Fruit fly (Drosophila melanogaster): Measurements from ENCODE around the gene sisA.

sisA gene

DNA sequence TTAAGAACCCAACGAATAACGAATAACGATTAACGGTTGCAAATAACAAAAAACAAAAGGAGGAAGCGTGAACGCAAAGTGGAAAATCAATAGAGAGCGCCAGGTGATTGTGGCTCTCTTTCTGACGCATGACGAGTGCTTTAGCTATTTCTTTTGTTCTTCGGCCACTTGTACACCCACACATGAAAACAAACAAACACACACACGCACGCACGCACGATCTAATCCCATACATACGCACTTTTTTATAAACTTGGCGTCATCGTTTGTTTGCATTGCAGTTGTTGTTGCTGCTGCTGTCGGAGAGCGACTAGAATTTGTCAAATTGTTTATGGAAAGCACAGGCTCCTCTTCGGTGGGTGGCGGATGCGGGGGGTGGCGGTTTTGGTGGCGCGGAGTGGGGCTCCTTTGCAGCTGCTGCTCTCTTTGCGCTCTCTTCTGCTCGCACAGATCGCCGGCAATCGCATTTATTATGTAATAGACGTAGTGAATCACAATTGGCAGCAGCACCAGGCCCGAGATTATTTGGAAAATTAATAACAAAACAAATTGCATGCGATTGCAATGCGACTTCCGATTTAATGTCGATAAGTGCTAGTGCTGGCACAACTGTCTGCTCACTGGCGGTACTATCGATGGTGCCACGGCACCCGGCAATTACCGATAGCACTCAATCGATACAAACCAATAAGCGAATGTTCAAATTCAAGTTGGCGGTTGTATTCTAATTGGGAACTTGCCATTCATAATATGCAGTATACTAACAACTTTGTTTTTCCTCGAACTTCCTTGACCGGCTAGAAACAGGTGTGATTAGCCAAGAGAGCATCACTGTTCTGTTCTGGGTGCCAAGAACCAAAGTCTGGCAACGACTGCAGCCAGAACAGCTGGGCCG lies 17.1 kb upstream of the sisA start (continued):
- TF ChIP-seq achi (GFP tag; optimal IDR thresholded peaks at IDR 0.05) (peak; percentile 22), CG15336 (GFP tag; IDR thresholded peaks at IDR 0.05) (no peak), spab (GFP tag; optimal IDR thresholded peaks at IDR 0.05) (no peak), CG3032 (tag; optimal IDR thresholded peaks at IDR 0.05) (peak; percentile 28), CG6792 (GFP tag; optimal IDR thresholded peaks at IDR 0.05) (peak; percentile 20), Eip93F (GFP tag; optimal IDR thresholded peaks at IDR 0.05) (no peak), CG11902 (GFP tag; optimal IDR thresholded peaks at IDR 0.05) (no peak), Gug (GFP tag; IDR thresholded peaks at IDR 0.05) (0 out of 2 replicates have a peak, but pooled peaks have one; percentile 8), CG3919 (GFP tag; optimal IDR thresholded peaks at IDR 0.05) (peak; percentile 14), Lpt (GFP tag; optimal IDR thresholded peaks at IDR 0.05) (no peak)

DNA sequence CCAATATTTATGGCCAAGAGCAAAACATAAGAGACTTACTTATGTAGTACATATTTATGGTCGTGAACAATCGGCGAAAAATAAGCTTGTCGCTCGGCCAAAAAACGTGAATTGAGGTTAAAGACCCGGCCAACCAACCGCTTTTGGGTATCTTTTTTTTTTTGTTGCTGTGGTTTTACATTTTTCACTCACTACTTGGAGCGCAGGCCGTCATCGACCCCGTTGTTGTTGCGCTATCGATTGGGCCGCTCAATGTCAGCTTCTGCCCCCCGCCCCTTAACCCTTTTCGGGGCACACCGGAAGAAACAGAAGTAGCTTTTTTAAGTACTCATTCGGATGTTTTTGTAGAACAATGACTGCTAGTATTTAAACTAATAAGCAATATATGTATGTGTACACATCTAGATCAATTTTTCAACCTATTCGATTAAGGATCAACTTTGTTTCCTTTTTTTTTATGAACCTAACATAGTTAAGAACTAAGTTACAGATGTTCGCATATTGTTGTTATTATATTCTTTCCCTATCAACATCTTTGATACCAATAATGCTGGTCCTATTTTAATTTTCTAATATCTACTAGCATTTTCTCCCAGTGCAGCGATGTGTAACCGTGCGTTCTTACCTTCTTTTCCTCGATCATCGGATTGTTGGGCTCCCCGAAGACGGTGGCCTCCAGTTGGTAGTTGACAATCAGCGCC lies 16.0 kb upstream of the sisA start:
- TF ChIP-seq cyc (GFP tag; optimal IDR thresholded peaks at IDR 0.05) (peak; percentile 61), CG7368 (GFP tag; optimal IDR thresholded peaks at IDR 0.05) (no peak), fd59A (GFP tag; optimal IDR thresholded peaks at IDR 0.05) (peak; percentile 11), Sox15 (GFP tag; optimal IDR thresholded peaks at IDR 0.05) (peak; percentile 46), CG15336 (GFP tag; IDR thresholded peaks at IDR 0.05) (peak; percentile 64), Eip93F (GFP tag; optimal IDR thresholded peaks at IDR 0.05) (no peak), svp (GFP tag) (peak; percentile 93), CG10631 (GFP tag; optimal IDR thresholded peaks at IDR 0.05) (peak; percentile 64), CG6276 (GFP tag; optimal IDR thresholded peaks at IDR 0.05) (no peak), achi (GFP tag; optimal IDR thresholded peaks at IDR 0.05) (peak; percentile 71), ss (GFP tag; optimal IDR thresholded peaks at IDR 0.05) (no peak), Blimp-1 (GFP tag; optimal IDR thresholded peaks at IDR 0.05) (peak; percentile 28), Smox (GFP tag; optimal IDR thresholded peaks at IDR 0.05) (peak; percentile 47), eg (GFP tag; IDR thresholded peaks at IDR 0.05) (0 out of 3 replicates have a peak, but pooled peaks have one; percentile 40), CG6808 (GFP tag; optimal IDR thresholded peaks at IDR 0.05) (no peak), dac (GFP tag; optimal IDR thresholded peaks at IDR 0.05) (no peak), Sox14 (GFP tag; optimal IDR thresholded peaks at IDR 0.05) (peak; percentile 48), net (GFP tag; optimal IDR thresholded peaks at IDR 0.05) (no peak), CG8632 (GFP tag; optimal IDR thresholded peaks at IDR 0.05) (peak; percentile 67), Gug (GFP tag; IDR thresholded peaks at IDR 0.05) (peak; percentile 38; the same call in 1 of the 2 replicates), esn (GFP tag; optimal IDR thresholded peaks at IDR 0.05) (peak; percentile 81), dsx (GFP tag; optimal IDR thresholded peaks at IDR 0.05; ENCODE audit: poor library complexity, severe bottlenecking) (no peak), CG34406 (GFP tag; optimal IDR thresholded peaks at IDR 0.05) (peak; percentile 79), CG9139 (GFP tag; optimal IDR thresholded peaks at IDR 0.05) (no peak), CG31627 (GFP tag; optimal IDR thresholded peaks at IDR 0.05) (peak; percentile 68), Hr4 (GFP tag; optimal IDR thresholded peaks at IDR 0.05) (no peak), Met (GFP tag; optimal IDR thresholded peaks at IDR 0.05) (no peak), CG3032 (tag; optimal IDR thresholded peaks at IDR 0.05) (peak; percentile 36), Eip75B (GFP tag; optimal IDR thresholded peaks at IDR 0.05) (peak; percentile 85), Hr39 (GFP tag; optimal IDR thresholded peaks at IDR 0.05) (peak; percentile 77), CG3919 (GFP tag; optimal IDR thresholded peaks at IDR 0.05) (no peak), CG32006 (GFP tag; optimal IDR thresholded peaks at IDR 0.05) (peak; percentile 67), CG6163 (GFP tag; IDR thresholded peaks at IDR 0.05) (0 out of 3 replicates have a peak, but pooled peaks have one; percentile 30), CG1621 (tag; optimal IDR thresholded peaks at IDR 0.05) (no peak), acj6 (GFP tag; optimal IDR thresholded peaks at IDR 0.05) (no peak), salr (GFP tag; optimal IDR thresholded peaks at IDR 0.05) (peak in 1 of 2 experiments; percentile 30), lz (GFP tag; optimal IDR thresholded peaks at IDR 0.05) (peak; percentile 69), CG10669 (GFP tag; optimal IDR thresholded peaks at IDR 0.05) (no peak), CG11294 (GFP tag; IDR thresholded peaks at IDR 0.05) (no peak), CG11902 (GFP tag; optimal IDR thresholded peaks at IDR 0.05) (peak; percentile 51), CG16779 (tag; optimal IDR thresholded peaks at IDR 0.05) (no peak), Sox102F (GFP tag; optimal IDR thresholded peaks at IDR 0.05) (no peak)

Data from whole organism, prepupa.